Worm (Caenorhabditis elegans): ENCODE results near the gene sre-34.
A peak's percentile ranks its signal among the peaks of the same experiment; 100 is the strongest.

DNA sequence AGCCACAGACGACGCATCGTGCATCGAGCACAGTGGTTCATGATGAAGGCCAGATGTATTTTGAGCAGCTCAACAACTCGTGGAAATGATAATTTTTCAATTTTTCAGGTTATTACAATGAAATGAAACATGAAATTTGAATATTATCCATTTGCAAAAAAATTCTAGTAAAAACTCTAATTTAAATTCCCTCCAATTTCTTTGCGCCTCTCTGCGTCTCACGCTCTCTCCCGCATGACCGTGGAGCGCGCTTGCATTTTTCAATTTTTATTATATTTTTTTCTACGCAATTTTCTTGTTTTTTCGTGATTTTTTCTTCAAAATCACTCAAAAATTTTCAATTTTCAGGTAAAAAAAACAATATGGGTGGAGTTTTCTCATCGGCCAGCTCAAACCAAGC is 9.5 kb downstream of the sre-34 start, which contains the start of gene tag-281:
- TF ChIP-seq nhr-28 (tag; optimal IDR thresholded peaks at IDR 0.05) (no peak), elt-1 (tag; optimal IDR thresholded peaks at IDR 0.05; ENCODE audit: borderline replicate concordance, insufficient read depth) (no peak), nhr-76 (tag; optimal IDR thresholded peaks at IDR 0.05) (no peak), ces-1 (GFP tag; optimal IDR thresholded peaks at IDR 0.05) (peak; percentile 70)
